Fruit fly (Drosophila melanogaster): ENCODE measurements around the gene CG4116.
A peak's percentile ranks its signal among the peaks of the same experiment; 100 is the strongest.

The CG4116 gene

dm6 chrX:3019334-3019978, 47.9 kb downstream of the CG4116 start (continued):
- TF ChIP-seq CG10565 (GFP tag; optimal IDR thresholded peaks at IDR 0.05), result no peak
- no peak for TF ChIP-seq CG42726 (GFP tag; IDR thresholded peaks at IDR 0.05; ENCODE audit: partially characterized antibody)
- TF ChIP-seq scrt (GFP tag; optimal IDR thresholded peaks at IDR 0.05), result peak; percentile 41
- no peak for TF ChIP-seq CG15601 (tag; optimal IDR thresholded peaks at IDR 0.05)
- no peak for TF ChIP-seq CG1024 (GFP tag; IDR thresholded peaks at IDR 0.05)
- no peak for TF ChIP-seq CG4282 (GFP tag; optimal IDR thresholded peaks at IDR 0.05)
- no peak for TF ChIP-seq disco-r (GFP tag; optimal IDR thresholded peaks at IDR 0.05)
- TF ChIP-seq exex (tag; optimal IDR thresholded peaks at IDR 0.05), result no peak
- TF ChIP-seq lola (GFP tag; optimal IDR thresholded peaks at IDR 0.05), result no peak
- no peak for TF ChIP-seq eyg (GFP tag; optimal IDR thresholded peaks at IDR 0.05)
- no peak for TF ChIP-seq Hey (tag; optimal IDR thresholded peaks at IDR 0.05)
- peak; percentile 81 for TF ChIP-seq Ptx1 (GFP tag; IDR thresholded peaks at IDR 0.05)
- 0 out of 2 replicates have a peak, but pooled peaks have one; percentile 55 for TF ChIP-seq HLH3B (GFP tag; IDR thresholded peaks at IDR 0.05)
- TF ChIP-seq CG9609 (GFP tag; optimal IDR thresholded peaks at IDR 0.05), result no peak
- no peak for TF ChIP-seq ftz-f1 (GFP tag; optimal IDR thresholded peaks at IDR 0.05)
- peak; percentile 32; the same call in 1 of the 3 replicates for TF ChIP-seq CG7357 (GFP tag; IDR thresholded peaks at IDR 0.05)
- no peak for TF ChIP-seq CG33213 (GFP tag; optimal IDR thresholded peaks at IDR 0.05)
- TF ChIP-seq Vsx1 (GFP tag; optimal IDR thresholded peaks at IDR 0.05), result no peak
- TF ChIP-seq Elba2 (GFP tag; optimal IDR thresholded peaks at IDR 0.05), result no peak
- no peak for TF ChIP-seq CG11560 (tag; IDR thresholded peaks at IDR 0.05)
- no peak for TF ChIP-seq chif (GFP tag; optimal IDR thresholded peaks at IDR 0.05)
- peak; percentile 58 for TF ChIP-seq CG2712 (tag; optimal IDR thresholded peaks at IDR 0.05)
- no peak for TF ChIP-seq CG10321 (GFP tag; IDR thresholded peaks at IDR 0.05)
- no peak for TF ChIP-seq bbx (GFP tag; IDR thresholded peaks at IDR 0.05; ENCODE audit: partially characterized antibody)
- no peak for TF ChIP-seq CG34376 (GFP tag; optimal IDR thresholded peaks at IDR 0.05)
- TF ChIP-seq CG12659 (GFP tag; optimal IDR thresholded peaks at IDR 0.05), result peak; percentile 41
- TF ChIP-seq Dll (GFP tag; IDR thresholded peaks at IDR 0.05; ENCODE audit: partially characterized antibody), result no peak
- no peak for TF ChIP-seq CG4854 (GFP tag; optimal IDR thresholded peaks at IDR 0.05)
- peak; percentile 54 for TF ChIP-seq PHDP (tag; optimal IDR thresholded peaks at IDR 0.05)
- TF ChIP-seq CG17361 (GFP tag; IDR thresholded peaks at IDR 0.05), result peak; percentile 55; the same call in 2 of the 3 replicates
- TF ChIP-seq Bgb (GFP tag; IDR thresholded peaks at IDR 0.05; ENCODE audit: partially characterized antibody), result no peak
- TF ChIP-seq CG15269 (tag; optimal IDR thresholded peaks at IDR 0.05), result peak; percentile 76
- TF ChIP-seq CG9797 (GFP tag; optimal IDR thresholded peaks at IDR 0.05), result no peak

- TF ChIP-seq oc (tag; optimal IDR thresholded peaks at IDR 0.05), result peak; percentile 58
- no peak for TF ChIP-seq Dfd (GFP tag; optimal IDR thresholded peaks at IDR 0.05)
- TF ChIP-seq zf30C (GFP tag; optimal IDR thresholded peaks at IDR 0.05), result no peak
- peak; percentile 26; the same call in 1 of the 2 replicates for TF ChIP-seq CG14667 (GFP tag; IDR thresholded peaks at IDR 0.05)
- peak; percentile 80 for TF ChIP-seq CG11504 (tag; optimal IDR thresholded peaks at IDR 0.05)
- no peak for TF ChIP-seq CG31365 (tag; optimal IDR thresholded peaks at IDR 0.05)
- peak; percentile 26 for TF ChIP-seq ems (GFP tag; optimal IDR thresholded peaks at IDR 0.05)
- TF ChIP-seq CG3407 (GFP tag; optimal IDR thresholded peaks at IDR 0.05), result peak; percentile 30
- TF ChIP-seq CG17912 (GFP tag; optimal IDR thresholded peaks at IDR 0.05), result no peak
- peak; percentile 95 for TF ChIP-seq D19A (tag; optimal IDR thresholded peaks at IDR 0.05)
- TF ChIP-seq CG16779 (GFP tag; IDR thresholded peaks at IDR 0.05), result no peak
- TF ChIP-seq CG17361 (GFP tag; IDR thresholded peaks at IDR 0.05), result peak; percentile 73
- TF ChIP-seq CG4360 (GFP tag; IDR thresholded peaks at IDR 0.05), result no peak
- TF ChIP-seq onecut (GFP tag; IDR thresholded peaks at IDR 0.05), result peak; percentile 45
- TF ChIP-seq ab (GFP tag; optimal IDR thresholded peaks at IDR 0.05), result no peak
- no peak for TF ChIP-seq CG12769 (tag; optimal IDR thresholded peaks at IDR 0.05)
- TF ChIP-seq H2.0 (GFP tag; IDR thresholded peaks at IDR 0.05), result peak; percentile 59
- TF ChIP-seq dm (GFP tag; optimal IDR thresholded peaks at IDR 0.05), result peak; percentile 3
- peak; percentile 72 for TF ChIP-seq CG34422 (GFP tag; IDR thresholded peaks at IDR 0.05)
Measured at dm6 chrX:3018670-3019069, 48.7 kb downstream of the CG4116 start.
